Fruit fly (Drosophila melanogaster) whole organism, embryonic: Measurements from ENCODE around the gene CG45676.

Experiments used
- CG15479 ChIP-seq: fragments of 200-800 bp; sonication (Bioruptor generic); optimal IDR thresholded peaks from 3 replicates; lab custom pipeline; 2019; ENCODE audit warnings: missing biosample characterization, mild to moderate bottlenecking, missing genetic modification characterization, moderate library complexity
- D ChIP-seq, 2 experiments: fragments of 200-800 bp in 1 of 2; fragments of >200 bp in 1 of 2; sonication (Bioruptor generic) in 1 of 2; optimal IDR thresholded peaks; 2 replicates in 1 of 2; 3 replicates in 1 of 2; lab custom pipeline; 2017; ENCODE audit warnings: mild to moderate bottlenecking in 1 of 2, missing biosample characterization in 1 of 2, missing genetic modification characterization in 1 of 2, missing genetic modification reagents in 1 of 2
- fd3F ChIP-seq: fragments of 200-800 bp; sonication (Bioruptor generic); optimal IDR thresholded peaks from 2 replicates; lab custom pipeline; 2018; ENCODE audit warnings: missing biosample characterization, mild to moderate bottlenecking, missing genetic modification characterization, moderate library complexity
- tio ChIP-seq: fragments of 200-800 bp; sonication (Bioruptor generic); optimal IDR thresholded peaks from 2 replicates; lab custom pipeline; 2017; ENCODE audit warnings: missing biosample characterization, missing genetic modification characterization, inconsistent platforms

dm6 chr3R:11429814-11430213 lies 11.1 kb downstream of the CG45676 start, which contains the start of gene Dtd:
- TF ChIP-seq CG15479 (GFP tag; lab: Kevin White, UChicago), result no peak
- TF ChIP-seq tio (GFP tag; lab: Kevin White, UChicago), result no peak
- no peak for TF ChIP-seq D (optimal IDR thresholded peaks at IDR 0.05; lab: Kevin White, UChicago)
- no peak for TF ChIP-seq D (GFP tag; optimal IDR thresholded peaks at IDR 0.05; lab: Kevin White, UChicago)
- TF ChIP-seq fd3F (GFP tag; lab: Kevin White, UChicago), result no peak
